Worm (Caenorhabditis elegans) whole organism, young adult: ENCODE results near the gene stip-1.

Source experiments
- B0019.2 ChIP-seq: fragments of 200-800 bp; sonication (Bioruptor generic); conservative IDR thresholded peaks from 2 replicates; pipeline ENCODE4 v1.3.6; 2022; ENCODE audit warnings: missing genetic modification reagents, missing genetic modification characterization, missing compliant biosample characterization
- B0035.1 ChIP-seq: sonication (generic microtip); optimal IDR thresholded peaks from 2 replicates; lab custom pipeline; 2016; ENCODE audit warnings: missing genetic modification characterization, mild to moderate bottlenecking, missing compliant biosample characterization, missing genotype, missing genetic modification reagents
- F39B2.1 ChIP-seq: fragments of 200-800 bp; sonication (Bioruptor generic); IDR thresholded peaks from 2 replicates; pipeline ENCODE4 v1.3.6; 2022; ENCODE audit warnings: missing genetic modification reagents, missing genetic modification characterization, missing compliant biosample characterization
- Y53G8AR.9 ChIP-seq: fragments of 200-800 bp; sonication (Bioruptor generic); conservative IDR thresholded peaks from 2 replicates; pipeline ENCODE4 v1.3.6; 2022; ENCODE audit warnings: missing genetic modification reagents, missing genetic modification characterization, missing compliant biosample characterization
- dpl-1 ChIP-seq: fragments of 150-350 bp; optimal IDR thresholded peaks from 2 replicates; lab custom pipeline; 2014; ENCODE audit warnings: missing biosample characterization, missing genetic modification reagents, missing genetic modification characterization
- nfya-1 ChIP-seq: sonication (generic microtip); optimal IDR thresholded peaks from 2 replicates; lab custom pipeline; 2017; ENCODE audit warnings: antibody characterized with exemption, missing compliant biosample characterization, missing genetic modification characterization, borderline replicate concordance; ENCODE audit not compliant: insufficient read depth
- rcor-1 ChIP-seq: fragments of 200-800 bp; sonication (Bioruptor generic); IDR thresholded peaks from 2 replicates; pipeline ENCODE4 v1.3.6; 2022; ENCODE audit warnings: missing genetic modification reagents, missing genetic modification characterization, missing compliant biosample characterization
- sptf-2 ChIP-seq: fragments of 200-800 bp; sonication (Bioruptor generic); optimal IDR thresholded peaks from 2 replicates; lab custom pipeline; 2018; ENCODE audit warnings: mild to moderate bottlenecking, missing genetic modification characterization, missing compliant biosample characterization

ce11 chrII:10370826-10371225 lies 21.0 kb upstream of the stip-1 start:
- TF ChIP-seq F39B2.1 (no peak), sptf-2 (no peak), B0035.1 (no peak), nfya-1 (tag; lab: Kevin White, UChicago) (no peak), dpl-1 (GFP tag; lab: Kevin White, UChicago) (no peak), Y53G8AR.9 (GFP tag; lab: Robert Waterston, UW) (no peak), B0019.2 (GFP tag; lab: Robert Waterston, UW) (no peak), rcor-1 (no peak)
